Fruit fly (Drosophila melanogaster) whole organism: Measurements from ENCODE around the gene CG6293.

ENCODE experiments used
- CG8478 ChIP-seq: fragments of >200 bp; optimal IDR thresholded peaks from 2 replicates; lab custom pipeline; 2018; ENCODE audit warnings: inconsistent platforms
- EcR ChIP-seq, 2 experiments: fragments of >200 bp; optimal IDR thresholded peaks; 2 replicates each; lab custom pipeline; 2017; ENCODE audit warnings: missing biosample characterization in 2 of 2, missing genetic modification characterization in 2 of 2, missing genetic modification reagents in 2 of 2
- psq ChIP-seq: fragments of >200 bp; optimal IDR thresholded peaks from 2 replicates; lab custom pipeline; 2017
- usp ChIP-seq: fragments of >200 bp; optimal IDR thresholded peaks from 2 replicates; lab custom pipeline; 2017; ENCODE audit warnings: missing biosample characterization, missing genetic modification characterization, mixed read lengths

DNA sequence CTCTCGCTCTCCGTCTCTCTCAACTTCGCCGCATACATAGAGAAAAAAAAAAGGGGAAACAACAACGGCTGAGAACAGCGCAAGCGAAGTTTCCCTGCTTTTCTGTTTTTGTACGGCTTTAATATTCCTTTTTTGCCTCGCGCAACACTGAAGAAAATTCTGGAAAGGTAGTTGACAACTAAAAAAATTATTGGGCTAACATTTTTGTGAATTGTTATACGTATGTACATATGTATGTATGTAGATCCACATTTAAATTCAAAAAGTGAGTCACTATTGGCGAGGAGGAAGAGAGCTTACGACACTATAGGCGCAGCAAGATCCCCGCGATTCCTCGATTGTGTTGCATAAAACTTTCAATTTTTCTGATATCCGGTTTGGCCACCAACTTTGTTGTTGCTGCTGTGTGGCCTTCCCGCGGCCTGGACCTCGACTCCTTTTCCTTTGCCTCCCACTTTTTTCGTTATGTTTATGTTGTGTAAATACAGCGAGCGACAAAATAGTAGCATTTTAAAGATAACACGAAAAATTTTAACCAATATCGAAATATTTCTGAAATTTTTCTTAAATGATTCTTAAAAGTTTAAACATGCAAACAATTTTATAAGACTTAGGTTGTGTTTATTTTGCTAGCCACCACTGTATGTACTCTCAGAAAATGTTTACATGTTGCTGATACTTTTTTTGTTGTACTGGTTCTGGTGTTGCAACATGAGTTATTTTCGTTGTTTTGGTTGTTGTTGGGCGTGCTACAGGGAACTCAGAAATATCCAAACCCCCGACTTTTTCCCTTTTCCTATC, 45.4 kb upstream of the CG6293 start:
- no peak for TF ChIP-seq psq (lab: Kevin White, UChicago)
- no peak for TF ChIP-seq usp (GFP tag; lab: Kevin White, UChicago)
- TF ChIP-seq CG8478 (lab: Kevin White, UChicago), result no peak
- peak in 1 of 2 experiments; percentile 17 for TF ChIP-seq EcR (GFP tag; optimal IDR thresholded peaks at IDR 0.05; lab: Kevin White, UChicago)
